Worm (Caenorhabditis elegans) whole organism, L2 larva: ENCODE results near the gene F28H7.2.

ENCODE experiments used
- ZK546.5 ChIP-seq: sonication (generic microtip); optimal IDR thresholded peaks from 2 replicates; lab custom pipeline; 2017; ENCODE audit warnings: missing biosample characterization, missing genetic modification characterization
- alr-1 ChIP-seq: fragments of 150-350 bp; optimal IDR thresholded peaks from 2 replicates; lab custom pipeline; 2014; ENCODE audit warnings: missing biosample characterization, missing genetic modification characterization
- ama-1 ChIP-seq: fragments of 150-350 bp; optimal IDR thresholded peaks from 2 replicates; lab custom pipeline; 2018; ENCODE audit warnings: inconsistent platforms
- egl-27 ChIP-seq: sonication (generic microtip); optimal IDR thresholded peaks from 3 replicates; lab custom pipeline; 2017; ENCODE audit warnings: missing biosample characterization, missing genetic modification reagents, missing genetic modification characterization
- elt-1 ChIP-seq: fragments of 150-350 bp; optimal IDR thresholded peaks from 2 replicates; lab custom pipeline; 2014; ENCODE audit warnings: missing biosample characterization, missing genetic modification characterization
- fos-1 ChIP-seq: fragments of 150-350 bp; optimal IDR thresholded peaks from 2 replicates; lab custom pipeline; 2014; ENCODE audit warnings: missing biosample characterization, missing genetic modification characterization
- mab-5 ChIP-seq: fragments of 150-350 bp; optimal IDR thresholded peaks from 2 replicates; lab custom pipeline; 2014; ENCODE audit warnings: missing biosample characterization, missing genetic modification characterization
- skn-1 ChIP-seq: sonication (generic microtip); optimal IDR thresholded peaks from 2 replicates; lab custom pipeline; 2017; ENCODE audit warnings: missing biosample characterization, missing genetic modification characterization
- unc-39 ChIP-seq: fragments of 150-350 bp; optimal IDR thresholded peaks from 2 replicates; lab custom pipeline; 2014; ENCODE audit warnings: missing biosample characterization, missing genetic modification characterization
- zag-1 ChIP-seq: fragments of 150-350 bp; optimal IDR thresholded peaks from 2 replicates; lab custom pipeline; 2014; ENCODE audit warnings: missing biosample characterization, missing genetic modification characterization

DNA sequence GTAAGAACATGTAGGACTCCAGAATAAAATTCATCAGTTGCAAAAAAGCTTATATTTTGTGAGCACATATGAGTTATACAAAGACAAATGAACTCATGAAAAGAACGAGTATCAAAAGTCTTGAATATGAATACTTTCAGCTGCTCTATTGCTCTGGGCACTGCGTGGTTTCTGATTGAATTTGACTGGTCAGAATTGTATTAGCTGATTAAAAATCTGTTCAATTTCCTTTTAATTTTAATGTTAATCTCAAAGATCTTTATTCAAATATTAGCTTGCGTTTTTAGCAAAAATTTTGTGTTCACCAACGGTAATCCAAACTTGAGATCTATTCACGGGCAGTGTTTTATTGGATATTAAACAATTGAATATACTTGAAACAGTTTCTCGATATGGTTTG is 50.4 kb downstream of the F28H7.2 start, which contains the start of gene srh-184:
- TF ChIP-seq zag-1 (tag; lab: Kevin White, UChicago) (no peak), alr-1 (tag; lab: Kevin White, UChicago) (no peak), skn-1 (tag; lab: Kevin White, UChicago) (no peak), unc-39 (tag; lab: Kevin White, UChicago) (no peak), ama-1 (lab: Kevin White, UChicago) (no peak), egl-27 (tag; lab: Kevin White, UChicago) (no peak), mab-5 (tag; lab: Kevin White, UChicago) (no peak), fos-1 (tag; lab: Kevin White, UChicago) (no peak), elt-1 (tag; lab: Kevin White, UChicago) (no peak), ZK546.5 (tag; lab: Kevin White, UChicago) (no peak)
